Fruit fly (Drosophila melanogaster): ENCODE results near the gene Mco4.

The Mco4 gene

DNA sequence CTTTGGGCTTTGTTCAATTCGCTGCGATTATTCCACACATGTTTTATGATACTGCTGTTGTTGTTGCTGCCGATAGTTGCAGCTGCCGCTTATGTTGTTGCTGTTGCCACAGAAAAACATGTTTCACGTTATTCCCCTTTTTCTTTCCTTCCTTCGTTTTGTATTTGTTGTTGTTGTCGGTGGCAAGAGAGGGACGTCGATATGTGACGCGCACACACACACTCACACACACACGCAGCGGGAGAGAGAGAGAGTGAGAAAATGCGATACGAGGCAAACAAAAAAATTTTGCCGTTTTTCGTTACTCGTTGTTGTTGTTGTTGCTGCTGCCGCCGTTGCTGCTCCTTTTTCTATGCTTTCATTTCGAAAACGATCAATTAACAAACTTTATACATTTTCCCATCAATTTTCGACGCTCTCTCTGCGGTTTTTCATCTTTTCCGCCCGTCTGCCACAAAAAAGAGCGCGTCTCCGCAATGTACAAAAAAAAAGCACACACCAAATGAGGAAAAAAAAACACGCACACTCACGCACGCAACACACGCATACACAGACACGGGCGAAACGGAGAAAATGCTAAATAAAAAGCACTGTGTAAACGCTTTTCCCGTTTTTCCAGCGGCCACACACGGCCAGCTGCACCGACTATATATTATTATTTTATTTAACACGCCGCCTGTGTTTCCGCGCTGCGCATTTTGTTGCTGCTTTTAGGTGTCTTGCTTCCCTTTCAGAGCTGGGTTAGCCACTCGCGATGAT is 30.7 kb upstream of the Mco4 start (continued):
- TF ChIP-seq Ets21C (GFP tag; optimal IDR thresholded peaks at IDR 0.05) (no peak), Eip78C (GFP tag) (peak; percentile 80), CG1621 (tag; optimal IDR thresholded peaks at IDR 0.05) (peak; percentile 61), pdm3 (GFP tag; optimal IDR thresholded peaks at IDR 0.05) (peak; percentile 17), salr (GFP tag; optimal IDR thresholded peaks at IDR 0.05) (peak in 1 of 2 experiments; percentile 85), CG34406 (GFP tag; optimal IDR thresholded peaks at IDR 0.05) (peak; percentile 18), CG6854 (GFP tag; optimal IDR thresholded peaks at IDR 0.05) (peak; percentile 68), fd85E (GFP tag; optimal IDR thresholded peaks at IDR 0.05) (no peak), Ets96B (tag; optimal IDR thresholded peaks at IDR 0.05) (peak; percentile 72)

DNA sequence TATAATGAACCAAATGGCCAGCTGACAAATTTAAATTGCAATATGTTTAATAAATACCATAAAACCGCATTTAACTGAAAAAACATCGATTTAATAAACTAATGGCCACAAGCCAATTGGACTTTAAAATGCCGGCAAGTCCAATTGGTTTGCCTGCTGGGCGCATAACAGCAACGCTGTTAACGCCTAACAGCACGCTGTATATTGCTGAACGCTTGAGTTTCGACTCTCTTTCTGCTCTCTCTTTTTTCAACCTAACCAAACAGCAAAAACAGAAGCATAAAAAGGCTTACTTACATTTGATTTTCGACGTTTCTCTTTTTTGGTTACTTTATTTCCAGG is 30.1 kb upstream of the Mco4 start:
- TF ChIP-seq Eip75B (GFP tag; optimal IDR thresholded peaks at IDR 0.05) (no peak), net (GFP tag; optimal IDR thresholded peaks at IDR 0.05) (no peak), CG4318 (GFP tag; optimal IDR thresholded peaks at IDR 0.05) (no peak), fkh (GFP tag; optimal IDR thresholded peaks at IDR 0.05) (no peak), CG10669 (GFP tag; optimal IDR thresholded peaks at IDR 0.05) (no peak), Sox102F (GFP tag; optimal IDR thresholded peaks at IDR 0.05) (no peak), achi (GFP tag; optimal IDR thresholded peaks at IDR 0.05) (no peak), Met (GFP tag; optimal IDR thresholded peaks at IDR 0.05) (no peak), CG6163 (GFP tag; IDR thresholded peaks at IDR 0.05) (no peak), topi (GFP tag; optimal IDR thresholded peaks at IDR 0.05) (no peak), Sox14 (GFP tag; optimal IDR thresholded peaks at IDR 0.05) (no peak), eg (GFP tag; IDR thresholded peaks at IDR 0.05) (no peak), Gug (GFP tag; IDR thresholded peaks at IDR 0.05) (no peak), dac (GFP tag; optimal IDR thresholded peaks at IDR 0.05) (no peak)

DNA sequence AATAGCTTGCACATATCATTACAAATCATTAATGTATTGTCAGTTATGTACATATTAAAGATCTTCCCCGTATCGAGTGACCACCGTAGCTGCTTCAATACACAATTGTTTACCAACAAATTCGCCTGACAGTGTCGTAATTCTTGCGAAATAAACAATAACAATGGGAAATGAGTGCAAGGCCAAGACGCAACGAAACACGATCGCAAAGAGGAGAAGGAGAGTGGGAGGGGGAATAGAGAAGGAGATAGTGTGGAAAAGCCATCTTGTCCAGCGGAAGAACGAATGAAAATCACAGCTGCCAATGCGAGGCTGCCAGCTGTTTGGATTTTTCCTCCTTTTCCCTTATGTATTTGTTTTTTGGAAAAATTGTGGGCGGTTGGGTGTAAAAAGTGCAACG is 29.4 kb upstream of the Mco4 start:
- TF ChIP-seq CG16779 (tag; optimal IDR thresholded peaks at IDR 0.05) (no peak), CG8319 (GFP tag; optimal IDR thresholded peaks at IDR 0.05) (no peak), svp (GFP tag) (peak; percentile 50), vri (GFP tag; optimal IDR thresholded peaks at IDR 0.05) (peak; percentile 21)

DNA sequence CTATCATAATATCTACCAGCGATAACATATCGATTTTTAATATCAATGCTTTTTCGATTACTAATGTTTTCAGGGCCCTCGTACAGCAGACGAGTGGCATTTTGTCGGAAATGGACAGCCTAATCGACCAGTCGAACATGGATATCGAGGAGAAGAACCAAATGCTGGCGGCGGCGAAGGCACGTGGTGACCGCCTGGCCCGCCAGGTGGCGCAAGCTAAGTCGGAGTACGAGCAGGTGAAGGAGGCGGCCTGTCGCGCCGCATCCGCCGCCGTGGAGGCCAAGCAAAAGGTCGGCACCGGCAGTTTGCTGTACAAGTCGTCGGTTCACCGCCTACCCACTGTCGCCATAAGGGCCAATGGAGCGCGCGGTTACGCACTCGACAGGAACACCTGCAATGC is 28.6 kb upstream of the Mco4 start:
- TF ChIP-seq topi (GFP tag; optimal IDR thresholded peaks at IDR 0.05) (no peak), CG1621 (tag; optimal IDR thresholded peaks at IDR 0.05) (no peak), fd85E (GFP tag; optimal IDR thresholded peaks at IDR 0.05) (no peak), Gug (GFP tag; IDR thresholded peaks at IDR 0.05) (no peak), dac (GFP tag; optimal IDR thresholded peaks at IDR 0.05) (no peak), CG11762 (GFP tag; optimal IDR thresholded peaks at IDR 0.05; ENCODE audit: insufficient read depth) (no peak), Sox15 (GFP tag; optimal IDR thresholded peaks at IDR 0.05) (no peak), Ets96B (tag; optimal IDR thresholded peaks at IDR 0.05) (no peak), net (GFP tag; optimal IDR thresholded peaks at IDR 0.05) (no peak), Hr38 (GFP tag; optimal IDR thresholded peaks at IDR 0.05) (no peak), acj6 (GFP tag; optimal IDR thresholded peaks at IDR 0.05) (no peak), Sox14 (GFP tag; optimal IDR thresholded peaks at IDR 0.05) (no peak), Eip75B (GFP tag; optimal IDR thresholded peaks at IDR 0.05) (no peak), spab (GFP tag; optimal IDR thresholded peaks at IDR 0.05) (no peak), CG6854 (GFP tag; optimal IDR thresholded peaks at IDR 0.05) (no peak), CG8119 (GFP tag; IDR thresholded peaks at IDR 0.05) (no peak)

- TF ChIP-seq Hr4 (GFP tag; optimal IDR thresholded peaks at IDR 0.05) (no peak), spab (GFP tag; optimal IDR thresholded peaks at IDR 0.05) (no peak), CG11294 (GFP tag; IDR thresholded peaks at IDR 0.05) (no peak), Met (GFP tag; optimal IDR thresholded peaks at IDR 0.05) (no peak), fd85E (GFP tag; optimal IDR thresholded peaks at IDR 0.05) (no peak), CG34406 (GFP tag; optimal IDR thresholded peaks at IDR 0.05) (no peak), CG10669 (GFP tag; optimal IDR thresholded peaks at IDR 0.05) (no peak), Eip78C (GFP tag) (no peak), CG31627 (GFP tag; optimal IDR thresholded peaks at IDR 0.05) (no peak), CG15336 (GFP tag; IDR thresholded peaks at IDR 0.05) (no peak), esn (GFP tag; optimal IDR thresholded peaks at IDR 0.05) (no peak), lz (GFP tag; optimal IDR thresholded peaks at IDR 0.05) (no peak), Blimp-1 (GFP tag; optimal IDR thresholded peaks at IDR 0.05) (no peak), CG8319 (GFP tag; optimal IDR thresholded peaks at IDR 0.05) (no peak), Smox (GFP tag; optimal IDR thresholded peaks at IDR 0.05) (no peak), Sox102F (GFP tag; optimal IDR thresholded peaks at IDR 0.05) (no peak), Eip93F (GFP tag; optimal IDR thresholded peaks at IDR 0.05) (no peak), CG6854 (GFP tag; optimal IDR thresholded peaks at IDR 0.05) (no peak), topi (GFP tag; optimal IDR thresholded peaks at IDR 0.05) (no peak), Ets21C (GFP tag; optimal IDR thresholded peaks at IDR 0.05) (no peak)
These were observed 27.5 kb upstream of the Mco4 start, which contains the start of gene CG12985 for dm6 chrX:17883418-17883817. TSS of gene CG12985 (plus strand) at chrX:17883718.
